Worm (Caenorhabditis elegans) whole organism, L4 larva: Measurements from ENCODE around the gene dpf-2.

Source experiments
- D1046.2 ChIP-seq: fragments of 200-800 bp; sonication (Bioruptor generic); IDR thresholded peaks from 2 replicates; pipeline ENCODE4 v1.3.6; 2022; ENCODE audit warnings: missing genetic modification characterization, missing compliant biosample characterization
- F37D6.2 ChIP-seq: sonication (generic microtip); optimal IDR thresholded peaks from 2 replicates; lab custom pipeline; 2016; ENCODE audit warnings: mild to moderate bottlenecking, missing genetic modification characterization, missing compliant biosample characterization
- Y5F2A.4 ChIP-seq: fragments of 200-800 bp; sonication (Bioruptor generic); optimal IDR thresholded peaks from 2 replicates; lab custom pipeline; 2018; ENCODE audit warnings: mild to moderate bottlenecking, missing genetic modification characterization, missing compliant biosample characterization
- aha-1 ChIP-seq: fragments of 150-350 bp; peaks from one replicate; lab custom pipeline; 2014; ENCODE audit warnings: missing biosample characterization, missing genetic modification characterization
- aly-2 ChIP-seq: sonication (generic microtip); optimal IDR thresholded peaks from 2 replicates; lab custom pipeline; 2018; ENCODE audit warnings: missing biosample characterization, missing genetic modification characterization
- ceh-28 ChIP-seq: fragments of 150-350 bp; optimal IDR thresholded peaks from 2 replicates; lab custom pipeline; 2014; ENCODE audit warnings: missing biosample characterization, missing genetic modification reagents, missing genetic modification characterization
- ceh-32 ChIP-seq: sonication (generic microtip); optimal IDR thresholded peaks from 2 replicates; lab custom pipeline; 2016; ENCODE audit warnings: mild to moderate bottlenecking, missing genetic modification characterization, missing compliant biosample characterization; ENCODE audit not compliant: poor library complexity
- ceh-82 ChIP-seq: sonication (generic microtip); optimal IDR thresholded peaks from 2 replicates; lab custom pipeline; 2017; ENCODE audit warnings: missing biosample characterization, missing genetic modification characterization
- ces-1 ChIP-seq: fragments of 150-350 bp; sonication (generic microtip); optimal IDR thresholded peaks from 4 replicates; lab custom pipeline; 2014; ENCODE audit warnings: missing biosample characterization, missing genetic modification reagents, missing genetic modification characterization
- daf-19 ChIP-seq: fragments of 200-800 bp; sonication (Bioruptor generic); conservative IDR thresholded peaks from 2 replicates; pipeline ENCODE4 v1.3.6; 2022; ENCODE audit warnings: missing genetic modification characterization, missing compliant biosample characterization
- dmd-8 ChIP-seq: fragments of 200-800 bp; sonication (Bioruptor generic); IDR thresholded peaks from 2 replicates; pipeline ENCODE4 v1.3.6; 2022; ENCODE audit warnings: missing genetic modification characterization, missing compliant biosample characterization
- duxl-1 ChIP-seq: sonication (generic microtip); optimal IDR thresholded peaks from 2 replicates; lab custom pipeline; 2016; ENCODE audit warnings: mild to moderate bottlenecking, missing genetic modification characterization, moderate library complexity, missing compliant biosample characterization; ENCODE audit not compliant: poor library complexity
- egl-27 ChIP-seq: sonication (generic microtip); optimal IDR thresholded peaks from 3 replicates; lab custom pipeline; 2017; ENCODE audit warnings: missing biosample characterization, missing genetic modification reagents, missing genetic modification characterization
- fkh-10 ChIP-seq: fragments of 150-350 bp; optimal IDR thresholded peaks from 2 replicates; lab custom pipeline; 2014; ENCODE audit warnings: missing biosample characterization, missing genetic modification reagents, missing genetic modification characterization
- fos-1 ChIP-seq: fragments of 150-350 bp; optimal IDR thresholded peaks from 2 replicates; lab custom pipeline; 2014; ENCODE audit warnings: missing biosample characterization, missing genetic modification characterization
- gei-8 ChIP-seq: fragments of 200-800 bp; sonication (Bioruptor generic); optimal IDR thresholded peaks from 2 replicates; lab custom pipeline; 2018; ENCODE audit warnings: mild to moderate bottlenecking, missing genetic modification characterization, missing compliant biosample characterization
- hif-1 ChIP-seq, 2 experiments: sonication (generic microtip); optimal IDR thresholded peaks; 2 replicates each; lab custom pipeline; 2016 to 2017; ENCODE audit warnings: missing compliant biosample characterization in 2 of 2, missing genetic modification characterization in 2 of 2, missing genetic modification reagents in 2 of 2, missing genotype in 2 of 2, mild to moderate bottlenecking in 1 of 2
- hmg-1.1 ChIP-seq: fragments of 200-800 bp; sonication (Bioruptor generic); IDR thresholded peaks from 2 replicates; pipeline ENCODE4 v1.3.6; 2022; ENCODE audit warnings: missing genetic modification reagents, missing genetic modification characterization, missing compliant biosample characterization
- jun-1 ChIP-seq: fragments of 150-350 bp; optimal IDR thresholded peaks from 2 replicates; lab custom pipeline; 2014; ENCODE audit warnings: missing biosample characterization, missing genetic modification reagents, missing genetic modification characterization
- lim-7 ChIP-seq: fragments of 200-800 bp; sonication (Bioruptor generic); IDR thresholded peaks from 2 replicates; pipeline ENCODE4 v1.3.6; 2022; ENCODE audit warnings: missing genetic modification characterization, missing compliant biosample characterization
- lin-13 ChIP-seq: fragments of 150-350 bp; optimal IDR thresholded peaks from 2 replicates; lab custom pipeline; 2014; ENCODE audit warnings: missing biosample characterization, missing genetic modification reagents, missing genetic modification characterization
- lin-39 ChIP-seq: fragments of 150-350 bp; optimal IDR thresholded peaks from 2 replicates; lab custom pipeline; 2014; ENCODE audit warnings: missing biosample characterization, missing genetic modification reagents, missing genetic modification characterization
- lsy-2 ChIP-seq, 2 experiments: fragments of 150-350 bp in 1 of 2; sonication (generic microtip) in 1 of 2; optimal IDR thresholded peaks; 2 replicates each; lab custom pipeline; 2014 to 2017; ENCODE audit warnings: missing biosample characterization in 2 of 2, missing genetic modification characterization in 2 of 2
- madf-5 ChIP-seq, 2 experiments: fragments of 200-800 bp; sonication (Bioruptor generic); IDR thresholded peaks; 2 replicates each; pipeline ENCODE4 v1.3.6; 2022; ENCODE audit warnings: missing compliant biosample characterization in 2 of 2, missing genetic modification characterization in 2 of 2
- mxl-2 ChIP-seq: fragments of 200-800 bp; sonication (Bioruptor generic); conservative IDR thresholded peaks from 2 replicates; pipeline ENCODE4 v1.3.6; 2022; ENCODE audit warnings: missing genetic modification reagents, missing genetic modification characterization, missing compliant biosample characterization
- mxl-3 ChIP-seq: fragments of 200-800 bp; sonication (Bioruptor generic); optimal IDR thresholded peaks from 2 replicates; lab custom pipeline; 2018; ENCODE audit warnings: mild to moderate bottlenecking, missing genetic modification characterization, missing compliant biosample characterization
- nhr-111 ChIP-seq: fragments of 200-800 bp; sonication (Bioruptor generic); optimal IDR thresholded peaks from 2 replicates; lab custom pipeline; 2018; ENCODE audit warnings: mild to moderate bottlenecking, missing genetic modification characterization, missing compliant biosample characterization
- nhr-237 ChIP-seq: sonication (generic microtip); optimal IDR thresholded peaks from 2 replicates; lab custom pipeline; 2017; ENCODE audit warnings: missing biosample characterization, missing genetic modification characterization
- nhr-25 ChIP-seq: sonication (generic microtip); optimal IDR thresholded peaks from 2 replicates; lab custom pipeline; 2017; ENCODE audit warnings: missing genetic modification characterization, mild to moderate bottlenecking, missing compliant biosample characterization, antibody characterized with exemption, moderate library complexity, borderline replicate concordance; ENCODE audit not compliant: insufficient read depth
- nhr-28 ChIP-seq: fragments of 150-350 bp; optimal IDR thresholded peaks from 2 replicates; lab custom pipeline; 2014; ENCODE audit warnings: missing biosample characterization, missing genetic modification characterization
- nhr-41 ChIP-seq: fragments of 200-800 bp; sonication (Bioruptor generic); IDR thresholded peaks from 2 replicates; pipeline ENCODE4 v1.3.6; 2022; ENCODE audit warnings: missing genetic modification reagents, missing genetic modification characterization, missing compliant biosample characterization
- nhr-48 ChIP-seq: sonication (generic microtip); optimal IDR thresholded peaks from 2 replicates; lab custom pipeline; 2016; ENCODE audit warnings: mild to moderate bottlenecking, missing genetic modification characterization, missing compliant biosample characterization
- pha-4 ChIP-seq, 2 experiments: fragments of 150-350 bp in 1 of 2; fragments of 200-800 bp in 1 of 2; sonication (Bioruptor generic) in 1 of 2; IDR thresholded peaks in 1 of 2; optimal IDR thresholded peaks in 1 of 2; 2 replicates each; pipeline versions ENCODE4 v1.3.6 to Lab custom; 2014 to 2022; ENCODE audit warnings: missing genetic modification characterization in 2 of 2, missing genetic modification reagents in 2 of 2, missing biosample characterization in 1 of 2, missing compliant biosample characterization in 1 of 2
- snpc-1.2 ChIP-seq: fragments of 200-800 bp; sonication (Bioruptor generic); IDR thresholded peaks from 2 replicates; pipeline ENCODE4 v1.3.6; 2022; ENCODE audit warnings: missing genetic modification reagents, missing genetic modification characterization, missing compliant biosample characterization
- spr-1 ChIP-seq: sonication (generic microtip); optimal IDR thresholded peaks from 2 replicates; lab custom pipeline; 2016; ENCODE audit warnings: mild to moderate bottlenecking, missing genetic modification characterization, missing compliant biosample characterization
- spr-3 ChIP-seq: fragments of 200-800 bp; sonication (Bioruptor generic); optimal IDR thresholded peaks from 2 replicates; lab custom pipeline; 2018; ENCODE audit warnings: mild to moderate bottlenecking, missing genetic modification characterization, missing compliant biosample characterization
- tag-97 ChIP-seq: fragments of 200-800 bp; sonication (Bioruptor generic); IDR thresholded peaks from 2 replicates; pipeline ENCODE4 v1.3.6; 2022; ENCODE audit warnings: missing genetic modification characterization, missing compliant biosample characterization
- tra-1 ChIP-seq: fragments of 200-800 bp; sonication (Bioruptor generic); IDR thresholded peaks from 2 replicates; pipeline ENCODE4 v1.3.6; 2022; ENCODE audit warnings: missing genetic modification reagents, missing genetic modification characterization, missing compliant biosample characterization
- unc-62 ChIP-seq, 3 experiments: fragments of 150-350 bp in 1 of 3; sonication (generic microtip); optimal IDR thresholded peaks in 2 of 3; peaks in 1 of 3; 1 replicate in 1 of 3; 2 replicates in 2 of 3; lab custom pipeline; 2014 to 2017; ENCODE audit warnings: missing biosample characterization in 3 of 3, missing genetic modification characterization in 3 of 3, missing genetic modification reagents in 3 of 3, missing genotype in 1 of 3
- vab-7 ChIP-seq: fragments of 200-800 bp; sonication (Bioruptor generic); IDR thresholded peaks from 2 replicates; pipeline ENCODE4 v1.3.6; 2022; ENCODE audit warnings: missing genetic modification reagents, missing genetic modification characterization, missing compliant biosample characterization
- zag-1 ChIP-seq: fragments of 150-350 bp; optimal IDR thresholded peaks from 2 replicates; lab custom pipeline; 2014; ENCODE audit warnings: missing biosample characterization, missing genetic modification characterization
- ztf-11 ChIP-seq: fragments of 150-350 bp; optimal IDR thresholded peaks from 2 replicates; lab custom pipeline; 2014; ENCODE audit warnings: missing biosample characterization, missing genetic modification characterization
- ztf-7 ChIP-seq: fragments of 150-350 bp; optimal IDR thresholded peaks from 2 replicates; lab custom pipeline; 2014; ENCODE audit warnings: missing biosample characterization, missing genetic modification characterization

dpf-2 gene

DNA sequence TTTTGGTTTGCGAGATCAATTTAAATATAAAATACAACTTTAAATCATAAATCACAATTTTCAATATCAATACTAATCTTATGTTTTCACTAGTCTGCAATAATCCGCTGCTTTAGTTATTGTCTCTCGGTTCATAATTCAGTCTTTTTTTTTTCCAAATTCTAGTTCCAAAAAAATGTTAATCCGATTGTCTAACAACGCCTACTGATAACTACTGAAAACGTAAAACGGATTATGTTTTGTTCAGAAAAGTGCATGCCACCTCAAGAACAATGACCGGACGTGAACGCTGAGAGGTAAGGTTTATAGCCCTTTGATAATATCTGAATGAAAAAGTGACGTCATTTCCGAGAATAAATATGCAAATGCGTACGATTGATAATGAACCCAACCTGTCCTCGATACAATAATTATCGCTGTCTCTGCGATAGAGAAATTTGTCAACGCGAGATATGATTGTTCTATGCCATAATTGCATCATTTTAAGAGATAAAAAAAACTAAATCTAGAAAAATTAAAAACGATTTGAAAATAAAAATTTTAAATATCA is 38.4 kb upstream of the dpf-2 start, which contains the start of gene sprr-2 (continued):
- TF ChIP-seq nhr-25 (tag; lab: Kevin White, UChicago) (no peak), fos-1 (tag; lab: Kevin White, UChicago) (no peak), zag-1 (tag; lab: Kevin White, UChicago) (no peak), snpc-1.2 (GFP tag; lab: Robert Waterston, UW) (no peak), ztf-11 (tag; lab: Kevin White, UChicago) (no peak), nhr-41 (GFP tag; lab: Robert Waterston, UW) (no peak), lin-39 (tag; lab: Kevin White, UChicago) (no peak), tra-1 (0 out of 2 replicates have a peak, but pooled peaks have one; percentile 30), dmd-8 (no peak), aha-1 (peak; percentile 38), ces-1 (GFP tag; lab: Kevin White, UChicago) (no peak)

DNA sequence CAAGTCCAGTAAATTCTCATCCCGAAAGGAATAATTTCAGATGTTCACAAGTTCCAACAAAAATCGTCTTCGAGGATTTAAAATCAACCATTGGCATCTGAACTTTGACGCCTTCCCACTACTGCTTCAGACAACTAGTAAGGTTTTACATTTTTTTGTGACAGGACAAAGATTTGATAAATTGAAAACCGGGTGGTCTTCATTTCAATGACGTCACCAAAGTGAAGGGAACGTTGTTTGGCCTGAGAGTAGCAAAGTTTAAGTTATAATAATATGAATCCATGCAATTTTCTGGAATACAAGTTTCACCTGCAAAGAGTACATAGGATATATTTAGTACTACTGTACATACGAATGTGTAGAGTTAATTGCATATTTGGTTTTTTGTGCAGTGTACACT is 37.5 kb upstream of the dpf-2 start:
- TF ChIP-seq ceh-28 (tag; lab: Kevin White, UChicago), result no peak
- TF ChIP-seq unc-62 (GFP tag; optimal IDR thresholded peaks at IDR 0.05 in 1 of 2; lab: Kevin White, UChicago), result peak in 1 of 2 experiments; percentile 36
- no peak for TF ChIP-seq unc-62 (tag; optimal IDR thresholded peaks at IDR 0.05; lab: Kevin White, UChicago)
- TF ChIP-seq aha-1, result peak; percentile 95
- TF ChIP-seq snpc-1.2 (GFP tag; lab: Robert Waterston, UW), result no peak

- TF ChIP-seq Y5F2A.4 (GFP tag; lab: Kevin White, UChicago) (no peak), aha-1 (peak; percentile 28), gei-8 (GFP tag; lab: Kevin White, UChicago) (no peak)
These were observed 34.2 kb upstream of the dpf-2 start for ce11 chrX:14797405-14797804.

ce11 chrX:14804706-14805105 is 26.9 kb upstream of the dpf-2 start:
- TF ChIP-seq spr-3 (GFP tag; lab: Kevin White, UChicago) (no peak), vab-7 (GFP tag; lab: Robert Waterston, UW) (peak; percentile 83), snpc-1.2 (GFP tag; lab: Robert Waterston, UW) (peak; percentile 82), hif-1 (tag; optimal IDR thresholded peaks at IDR 0.05; lab: Kevin White, UChicago) (peak in 1 of 2 experiments; percentile 29), pha-4 (GFP tag; IDR thresholded peaks at IDR 0.05; lab: Robert Waterston, UW) (peak; percentile 87), pha-4 (tag; optimal IDR thresholded peaks at IDR 0.05; lab: Kevin White, UChicago) (no peak), gei-8 (GFP tag; lab: Kevin White, UChicago) (peak; percentile 40), nhr-41 (GFP tag; lab: Robert Waterston, UW) (0 out of 2 replicates have a peak, but pooled peaks have one; percentile 55), jun-1 (tag; lab: Kevin White, UChicago) (no peak), nhr-111 (GFP tag; lab: Kevin White, UChicago) (peak; percentile 79), duxl-1 (tag; lab: Kevin White, UChicago) (peak; percentile 68), fkh-10 (GFP tag; lab: Kevin White, UChicago) (no peak), nhr-48 (peak; percentile 70), lin-39 (tag; lab: Kevin White, UChicago) (no peak), hmg-1.1 (peak; percentile 84), tag-97 (GFP tag; lab: Robert Waterston, UW) (0 out of 2 replicates have a peak, but pooled peaks have one; percentile 54), mxl-2 (GFP tag; lab: Robert Waterston, UW) (peak; percentile 73; the same call in 1 of the 2 replicates), madf-5 (GFP tag; IDR thresholded peaks at IDR 0.05; lab: Robert Waterston, UW) (0 out of 4 replicates have a peak, but pooled peaks of 1 of the 2 experiments have one; percentile 68), nhr-28 (tag; lab: Kevin White, UChicago) (peak; percentile 13), egl-27 (tag; lab: Kevin White, UChicago) (no peak), daf-19 (GFP tag; lab: Robert Waterston, UW) (peak; percentile 89), nhr-237 (tag; lab: Kevin White, UChicago) (no peak), ceh-32 (tag; lab: Kevin White, UChicago) (no peak), aly-2 (tag; lab: Kevin White, UChicago) (no peak), F37D6.2 (tag; lab: Kevin White, UChicago) (peak; percentile 36), D1046.2 (peak; percentile 80; the same call in 1 of the 2 replicates), ztf-7 (tag; lab: Kevin White, UChicago) (peak; percentile 35), lsy-2 (tag; optimal IDR thresholded peaks at IDR 0.05; lab: Kevin White, UChicago) (peak in 1 of 2 experiments; percentile 45), lin-13 (no peak), ceh-82 (no peak), mxl-3 (GFP tag; lab: Kevin White, UChicago) (peak; percentile 59), lim-7 (GFP tag; lab: Robert Waterston, UW) (peak; percentile 91), spr-1 (tag; lab: Kevin White, UChicago) (peak; percentile 46)
